Worm (Caenorhabditis elegans): ENCODE data around the gene romo-1.
A peak's percentile ranks its signal among the peaks of the same experiment; 100 is the strongest.

The romo-1 gene

ce11 chrII:13279216-13280123, 41.8 kb upstream of the romo-1 start (continued):
- TF ChIP-seq Y95B8A.8 (GFP tag; IDR thresholded peaks at IDR 0.05) = no peak
- TF ChIP-seq lin-40 (tag; optimal IDR thresholded peaks at IDR 0.05) = no peak
- TF ChIP-seq die-1 (tag; optimal IDR thresholded peaks at IDR 0.05) = no peak
- TF ChIP-seq dpff-1 (tag; optimal IDR thresholded peaks at IDR 0.05) = no peak
- TF ChIP-seq bed-1 (GFP tag; IDR thresholded peaks at IDR 0.05) = no peak
- no peak for TF ChIP-seq nhr-80 (tag; optimal IDR thresholded peaks at IDR 0.05)
- no peak for TF ChIP-seq nhr-179 (tag; optimal IDR thresholded peaks at IDR 0.05)
- TF ChIP-seq mcd-1 (GFP tag; IDR thresholded peaks at IDR 0.05) = peak; percentile 28; the same call in 1 of the 2 replicates
- TF ChIP-seq gei-17 (GFP tag; optimal IDR thresholded peaks at IDR 0.05) = no peak
- no peak for TF ChIP-seq ztf-6 (GFP tag; IDR thresholded peaks at IDR 0.05)
- no peak for TF ChIP-seq attf-5 (GFP tag; optimal IDR thresholded peaks at IDR 0.05)
- no peak for TF ChIP-seq snpc-3.4 (tag; optimal IDR thresholded peaks at IDR 0.05)
- peak; percentile 88 for TF ChIP-seq egrh-3 (GFP tag; IDR thresholded peaks at IDR 0.05)
- no peak for TF ChIP-seq lin-54 (GFP tag; optimal IDR thresholded peaks at IDR 0.05)
- TF ChIP-seq snpc-1.1 (tag; optimal IDR thresholded peaks at IDR 0.05; ENCODE audit: insufficient read depth) = no peak
- TF ChIP-seq ztf-3 (GFP tag; optimal IDR thresholded peaks at IDR 0.05) = no peak
- no peak for TF ChIP-seq somi-1 (GFP tag; optimal IDR thresholded peaks at IDR 0.05)
- TF ChIP-seq unc-62 (GFP tag; optimal IDR thresholded peaks at IDR 0.05) = no peak
- no peak for TF ChIP-seq ztf-28 (GFP tag; IDR thresholded peaks at IDR 0.05)
- TF ChIP-seq nfya-1 (tag; optimal IDR thresholded peaks at IDR 0.05; ENCODE audit: borderline replicate concordance, insufficient read depth) = no peak
- TF ChIP-seq ZK185.1 (tag; optimal IDR thresholded peaks at IDR 0.05; ENCODE audit: poor library complexity, severe bottlenecking) = no peak
- no peak for TF ChIP-seq lsl-1 (GFP tag; optimal IDR thresholded peaks at IDR 0.05)
- TF ChIP-seq tbp1 (GFP tag; optimal IDR thresholded peaks at IDR 0.05) = no peak
- no peak for TF ChIP-seq F39B2.1 (GFP tag; IDR thresholded peaks at IDR 0.05)
- no peak for TF ChIP-seq tlf-1 (GFP tag; optimal IDR thresholded peaks at IDR 0.05)
- no peak for TF ChIP-seq atf-7 (tag; optimal IDR thresholded peaks at IDR 0.05)
- TF ChIP-seq cebp-1 (GFP tag; IDR thresholded peaks at IDR 0.05) = peak; percentile 82
- TF ChIP-seq cebp-1 (tag; optimal IDR thresholded peaks at IDR 0.05) = peak; percentile 93
- TF ChIP-seq F37B4.10 (GFP tag; IDR thresholded peaks at IDR 0.05) = no peak
- peak; percentile 90 for TF ChIP-seq zfh-2 (GFP tag; conservative IDR thresholded peaks at IDR 0.05)
- no peak for TF ChIP-seq lir-1 (GFP tag; conservative IDR thresholded peaks at IDR 0.05)
- no peak for TF ChIP-seq F33H1.4 (GFP tag; IDR thresholded peaks at IDR 0.05)
- TF ChIP-seq aptf-3 (GFP tag; IDR thresholded peaks at IDR 0.05) = no peak
- no peak for TF ChIP-seq ceh-58 (GFP tag; IDR thresholded peaks at IDR 0.05)
- no peak for TF ChIP-seq B0336.3 (GFP tag; IDR thresholded peaks at IDR 0.05)
- no peak for TF ChIP-seq F57A8.1 (GFP tag; optimal IDR thresholded peaks at IDR 0.05)
- no peak for TF ChIP-seq F57C9.4 (tag; optimal IDR thresholded peaks at IDR 0.05)
- TF ChIP-seq ceh-27 (GFP tag; optimal IDR thresholded peaks at IDR 0.05) = no peak
- TF ChIP-seq athp-1 (tag; optimal IDR thresholded peaks at IDR 0.05) = peak; percentile 26
- no peak for TF ChIP-seq bed-2 (GFP tag; IDR thresholded peaks at IDR 0.05)
- TF ChIP-seq fkh-3 (tag; optimal IDR thresholded peaks at IDR 0.05) = no peak
- no peak for TF ChIP-seq ceh-40 (GFP tag; IDR thresholded peaks at IDR 0.05)
- no peak for TF ChIP-seq B0035.1 (tag; optimal IDR thresholded peaks at IDR 0.05)
- TF ChIP-seq lin-26 (GFP tag; IDR thresholded peaks at IDR 0.05) = peak; percentile 76; the same call in 1 of the 2 replicates
- no peak for TF ChIP-seq aptf-2 (GFP tag; conservative IDR thresholded peaks at IDR 0.05)
- no peak for TF ChIP-seq K11D2.4 (GFP tag; IDR thresholded peaks at IDR 0.05)
- no peak for TF ChIP-seq akir-1 (GFP tag; optimal IDR thresholded peaks at IDR 0.05)
- no peak for TF ChIP-seq ceh-79 (tag; optimal IDR thresholded peaks at IDR 0.05)

Measured in whole organism, young adult.